Worm (Caenorhabditis elegans) whole organism, late embryonic: ENCODE measurements around the gene str-94.

Source experiments
- F13H6.1 ChIP-seq: sonication (generic microtip); optimal IDR thresholded peaks from 2 replicates; lab custom pipeline; 2016; ENCODE audit warnings: missing genetic modification characterization, missing compliant biosample characterization
- T23F11.4 ChIP-seq: fragments of 200-800 bp; sonication (Bioruptor generic); optimal IDR thresholded peaks from 2 replicates; lab custom pipeline; 2018; ENCODE audit warnings: mild to moderate bottlenecking, missing genetic modification characterization, missing compliant biosample characterization
- Y22D7AL.16 ChIP-seq: sonication (generic microtip); optimal IDR thresholded peaks from 2 replicates; lab custom pipeline; 2016; ENCODE audit warnings: missing genetic modification characterization, missing compliant biosample characterization
- ahr-1 ChIP-seq: sonication (generic microtip); optimal IDR thresholded peaks from 2 replicates; lab custom pipeline; 2016; ENCODE audit warnings: missing genetic modification characterization, missing compliant biosample characterization
- ceh-14 ChIP-seq: sonication (generic microtip); optimal IDR thresholded peaks from 2 replicates; lab custom pipeline; 2016; ENCODE audit warnings: missing genotype, missing genetic modification characterization, missing compliant biosample characterization
- ceh-18 ChIP-seq: sonication (generic microtip); optimal IDR thresholded peaks from 2 replicates; lab custom pipeline; 2016; ENCODE audit warnings: missing genetic modification characterization, missing compliant biosample characterization
- ceh-19 ChIP-seq: fragments of 200-800 bp; sonication (Bioruptor generic); optimal IDR thresholded peaks from 2 replicates; lab custom pipeline; 2018; ENCODE audit warnings: mild to moderate bottlenecking, missing genetic modification characterization, missing compliant biosample characterization
- ceh-45 ChIP-seq: fragments of 200-800 bp; sonication (Bioruptor generic); IDR thresholded peaks from 2 replicates; pipeline ENCODE4 v1.3.6; 2022; ENCODE audit warnings: missing genetic modification reagents, missing genetic modification characterization, missing compliant biosample characterization
- ceh-6 ChIP-seq: fragments of 200-800 bp; sonication (Bioruptor generic); optimal IDR thresholded peaks from 2 replicates; lab custom pipeline; 2018; ENCODE audit warnings: mild to moderate bottlenecking, missing genetic modification characterization, missing compliant biosample characterization
- ceh-9 ChIP-seq: sonication (generic microtip); optimal IDR thresholded peaks from 2 replicates; lab custom pipeline; 2016; ENCODE audit warnings: mild to moderate bottlenecking, missing genetic modification characterization, inconsistent platforms, missing compliant biosample characterization
- che-1 ChIP-seq: sonication (generic microtip); optimal IDR thresholded peaks from 2 replicates; lab custom pipeline; 2016; ENCODE audit warnings: mild to moderate bottlenecking, missing genetic modification characterization, missing compliant biosample characterization
- dmd-4 ChIP-seq: sonication (generic microtip); optimal IDR thresholded peaks from 2 replicates; lab custom pipeline; 2016; ENCODE audit warnings: borderline replicate concordance, missing genetic modification characterization, missing compliant biosample characterization
- elt-4 ChIP-seq: sonication (generic microtip); optimal IDR thresholded peaks from 2 replicates; lab custom pipeline; 2016; ENCODE audit warnings: missing genetic modification characterization, missing compliant biosample characterization
- ets-4 ChIP-seq: sonication (generic microtip); optimal IDR thresholded peaks from 2 replicates; lab custom pipeline; 2016; ENCODE audit warnings: missing genetic modification characterization, missing compliant biosample characterization
- eyg-1 ChIP-seq: sonication (generic microtip); optimal IDR thresholded peaks from 2 replicates; lab custom pipeline; 2016; ENCODE audit warnings: missing genotype, missing genetic modification characterization, missing compliant biosample characterization
- fax-1 ChIP-seq: sonication (generic microtip); optimal IDR thresholded peaks from 2 replicates; lab custom pipeline; 2016; ENCODE audit warnings: missing genotype, missing genetic modification characterization, missing compliant biosample characterization
- hlh-30 ChIP-seq: sonication (generic microtip); optimal IDR thresholded peaks from 2 replicates; lab custom pipeline; 2017; ENCODE audit warnings: antibody characterized with exemption, missing genetic modification characterization, missing compliant biosample characterization; ENCODE audit not compliant: insufficient read depth
- hlh-6 ChIP-seq: sonication (generic microtip); optimal IDR thresholded peaks from 2 replicates; lab custom pipeline; 2016; ENCODE audit warnings: missing genotype, missing genetic modification characterization, missing compliant biosample characterization
- lin-11 ChIP-seq: fragments of 200-800 bp; sonication (Bioruptor generic); optimal IDR thresholded peaks from 2 replicates; lab custom pipeline; 2018; ENCODE audit warnings: mild to moderate bottlenecking, missing genetic modification characterization, missing compliant biosample characterization
- madf-2 ChIP-seq: sonication (generic microtip); optimal IDR thresholded peaks from 2 replicates; lab custom pipeline; 2017; ENCODE audit warnings: missing genetic modification characterization, missing compliant biosample characterization
- mec-3 ChIP-seq: sonication (generic microtip); optimal IDR thresholded peaks from 2 replicates; lab custom pipeline; 2016; ENCODE audit warnings: borderline replicate concordance, missing genetic modification characterization, missing compliant biosample characterization
- nhr-11 ChIP-seq: fragments of 150-350 bp; optimal IDR thresholded peaks from 2 replicates; lab custom pipeline; 2014; ENCODE audit warnings: missing biosample characterization, missing genetic modification characterization
- nhr-232 ChIP-seq: sonication (generic microtip); optimal IDR thresholded peaks from 2 replicates; lab custom pipeline; 2016; ENCODE audit warnings: missing genetic modification characterization, missing compliant biosample characterization
- npax-4 ChIP-seq: sonication (generic microtip); optimal IDR thresholded peaks from 2 replicates; lab custom pipeline; 2016; ENCODE audit warnings: missing genetic modification characterization, missing compliant biosample characterization
- odd-2 ChIP-seq: sonication (generic microtip); optimal IDR thresholded peaks from 2 replicates; lab custom pipeline; 2017; ENCODE audit warnings: antibody characterized with exemption, mild to moderate bottlenecking, missing genetic modification characterization, missing compliant biosample characterization
- pha-2 ChIP-seq: sonication (generic microtip); optimal IDR thresholded peaks from 2 replicates; lab custom pipeline; 2017; ENCODE audit warnings: mild to moderate bottlenecking, missing genetic modification characterization, missing compliant biosample characterization
- pha-4 ChIP-seq: fragments of 150-350 bp; optimal IDR thresholded peaks from 2 replicates; lab custom pipeline; 2018; ENCODE audit warnings: missing biosample characterization, missing genetic modification reagents, missing genetic modification characterization
- pros-1 ChIP-seq: fragments of 150-350 bp; optimal IDR thresholded peaks from 2 replicates; lab custom pipeline; 2014; ENCODE audit warnings: missing biosample characterization, missing genetic modification reagents, missing genetic modification characterization
- rnt-1 ChIP-seq: sonication (generic microtip); optimal IDR thresholded peaks from 2 replicates; lab custom pipeline; 2016; ENCODE audit warnings: missing genetic modification characterization, missing compliant biosample characterization
- sdc-2 ChIP-seq: sonication (generic microtip); optimal IDR thresholded peaks from 2 replicates; lab custom pipeline; 2016; ENCODE audit warnings: missing genotype, missing genetic modification characterization, missing compliant biosample characterization
- sox-4 ChIP-seq: sonication (generic microtip); optimal IDR thresholded peaks from 2 replicates; lab custom pipeline; 2017; ENCODE audit warnings: mild to moderate bottlenecking, missing genetic modification characterization, inconsistent platforms, missing compliant biosample characterization
- tbx-2 ChIP-seq: sonication (generic microtip); optimal IDR thresholded peaks from 2 replicates; lab custom pipeline; 2016; ENCODE audit warnings: missing genetic modification characterization, missing compliant biosample characterization
- tbx-7 ChIP-seq: sonication (generic microtip); optimal IDR thresholded peaks from 2 replicates; lab custom pipeline; 2016; ENCODE audit warnings: missing genotype, missing genetic modification characterization, missing compliant biosample characterization
- ttx-3 ChIP-seq: sonication (generic microtip); optimal IDR thresholded peaks from 2 replicates; lab custom pipeline; 2016; ENCODE audit warnings: missing genetic modification reagents, missing genetic modification characterization, missing compliant biosample characterization
- unc-42 ChIP-seq: sonication (generic microtip); optimal IDR thresholded peaks from 2 replicates; lab custom pipeline; 2016; ENCODE audit warnings: missing genotype, missing genetic modification characterization, missing compliant biosample characterization
- unc-86 ChIP-seq: sonication (generic microtip); optimal IDR thresholded peaks from 2 replicates; lab custom pipeline; 2016; ENCODE audit warnings: missing genetic modification characterization, missing compliant biosample characterization
- zip-5 ChIP-seq: sonication (generic microtip); optimal IDR thresholded peaks from 2 replicates; lab custom pipeline; 2016; ENCODE audit warnings: missing genetic modification characterization, missing compliant biosample characterization
- ztf-16 ChIP-seq: sonication (generic microtip); optimal IDR thresholded peaks from 2 replicates; lab custom pipeline; 2017; ENCODE audit warnings: missing genetic modification characterization, missing compliant biosample characterization

str-94 gene

DNA sequence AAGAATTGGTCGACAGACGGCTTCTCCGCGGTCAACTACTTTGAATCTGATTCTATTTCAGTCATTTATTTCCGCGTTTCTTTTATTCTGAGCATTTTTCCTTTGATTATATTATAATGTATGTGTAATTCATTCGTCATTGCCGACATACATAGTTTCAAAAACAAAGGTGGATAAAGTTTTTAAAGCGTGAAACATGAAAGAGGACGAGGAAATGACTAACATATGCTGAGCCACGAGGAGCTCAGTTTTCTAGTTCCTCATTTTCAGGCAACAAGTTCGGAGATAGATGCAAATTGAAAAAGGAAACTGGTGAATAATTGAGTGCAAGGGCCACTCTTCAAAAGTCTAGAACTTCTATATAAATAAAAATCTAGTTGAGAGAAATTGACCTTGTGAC, 19.1 kb upstream of the str-94 start:
- TF ChIP-seq T23F11.4 (GFP tag; lab: Kevin White, UChicago), result no peak
- TF ChIP-seq pros-1 (tag; lab: Kevin White, UChicago), result no peak
- no peak for TF ChIP-seq ttx-3 (tag; lab: Kevin White, UChicago)
- no peak for TF ChIP-seq elt-4 (tag; lab: Kevin White, UChicago)
- TF ChIP-seq hlh-30, result no peak
- no peak for TF ChIP-seq ceh-6 (GFP tag; lab: Kevin White, UChicago)
- no peak for TF ChIP-seq ceh-45 (GFP tag; lab: Robert Waterston, UW)
- no peak for TF ChIP-seq odd-2
- TF ChIP-seq dmd-4 (tag; lab: Kevin White, UChicago), result no peak
- no peak for TF ChIP-seq mec-3 (tag; lab: Kevin White, UChicago)
- no peak for TF ChIP-seq ztf-16
- no peak for TF ChIP-seq madf-2 (tag; lab: Kevin White, UChicago)
- TF ChIP-seq npax-4 (tag; lab: Kevin White, UChicago), result no peak

DNA sequence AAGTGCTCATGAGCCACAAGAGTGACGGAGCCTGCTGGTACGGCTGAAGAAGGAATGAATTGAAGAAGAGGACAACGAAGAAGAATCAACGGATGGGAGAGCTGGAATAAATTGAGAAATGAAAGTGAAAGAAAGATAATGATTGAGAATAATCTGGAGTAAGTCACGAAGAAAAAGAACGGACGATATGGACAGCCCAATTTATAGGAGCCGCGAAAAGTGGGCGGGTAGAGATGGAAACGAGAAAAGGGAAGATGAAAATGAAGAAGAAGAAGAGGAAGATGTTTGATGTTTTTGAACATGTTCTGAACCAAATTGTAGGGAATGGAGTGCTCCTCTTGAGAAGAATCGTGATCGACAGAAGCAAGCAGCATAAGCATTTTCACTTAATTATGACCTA, 17.3 kb upstream of the str-94 start, which contains the start of gene slc-17.7:
TSS of gene slc-17.7 (minus strand) at position 101 of the 400 bp plus-strand sequence.
- TF ChIP-seq ceh-18 (tag; lab: Kevin White, UChicago) (no peak), npax-4 (tag; lab: Kevin White, UChicago) (no peak), ceh-14 (tag; lab: Kevin White, UChicago) (no peak), ahr-1 (tag; lab: Kevin White, UChicago) (no peak), tbx-7 (tag; lab: Kevin White, UChicago) (no peak), unc-42 (tag; lab: Kevin White, UChicago) (no peak), sdc-2 (tag; lab: Kevin White, UChicago) (no peak), tbx-2 (no peak), eyg-1 (tag; lab: Kevin White, UChicago) (no peak), hlh-30 (no peak), nhr-232 (tag; lab: Kevin White, UChicago) (no peak), fax-1 (tag; lab: Kevin White, UChicago) (no peak), ceh-19 (GFP tag; lab: Kevin White, UChicago) (no peak), nhr-11 (tag; lab: Kevin White, UChicago) (no peak), elt-4 (tag; lab: Kevin White, UChicago) (no peak), rnt-1 (tag; lab: Kevin White, UChicago) (no peak), lin-11 (tag; lab: Kevin White, UChicago) (no peak)

DNA sequence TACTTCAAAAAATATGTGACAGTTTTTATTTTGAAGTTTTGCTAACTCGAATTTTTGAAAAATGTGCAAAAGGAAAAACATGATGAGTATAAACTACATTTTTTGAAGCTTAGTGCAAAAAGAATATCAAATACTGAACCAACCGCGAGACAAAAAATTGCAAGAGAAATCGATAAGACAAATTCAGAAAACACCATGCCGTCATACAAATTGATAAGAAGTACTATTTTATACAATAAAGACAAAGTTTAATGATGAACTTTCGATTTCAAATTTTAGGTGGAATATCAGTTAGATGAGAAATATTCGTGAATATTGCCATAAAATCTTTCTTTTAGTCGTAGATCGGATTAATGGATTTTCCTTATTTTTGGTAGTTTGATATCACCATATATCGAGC, 13.6 kb upstream of the str-94 start:
- TF ChIP-seq sdc-2 (tag; lab: Kevin White, UChicago), result no peak
- no peak for TF ChIP-seq F13H6.1
- TF ChIP-seq zip-5, result no peak
- TF ChIP-seq pros-1 (tag; lab: Kevin White, UChicago), result no peak
- no peak for TF ChIP-seq rnt-1 (tag; lab: Kevin White, UChicago)
- TF ChIP-seq unc-86 (tag; lab: Kevin White, UChicago), result no peak
- TF ChIP-seq lin-11 (tag; lab: Kevin White, UChicago), result no peak
- no peak for TF ChIP-seq ceh-9 (tag; lab: Kevin White, UChicago)
- no peak for TF ChIP-seq nhr-11 (tag; lab: Kevin White, UChicago)
- TF ChIP-seq ets-4, result no peak
- TF ChIP-seq, all 69 proteins: peak for 0

DNA sequence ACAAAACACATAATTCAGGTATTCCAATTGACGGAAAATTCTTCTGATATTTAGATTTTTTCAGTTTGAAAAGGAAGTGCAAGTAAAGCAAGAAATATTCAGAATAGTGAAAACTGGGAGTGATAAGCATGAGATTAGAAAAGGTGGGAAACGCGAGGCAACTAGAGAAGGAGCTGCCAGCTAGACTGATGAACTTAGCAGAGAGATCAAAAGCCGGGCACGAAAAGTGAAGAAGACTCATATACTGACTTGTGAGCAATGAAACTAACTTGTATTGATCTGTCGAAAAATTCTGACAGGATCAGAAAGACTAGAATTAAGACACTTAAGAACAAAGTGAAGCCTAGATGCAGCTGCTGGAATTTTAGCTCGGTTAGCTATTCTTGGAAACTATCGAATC, 12.4 kb upstream of the str-94 start, which contains the start of gene nhr-36:
TSS of gene nhr-36 (minus strand) at position 101 of the 400 bp plus-strand sequence.
- TF ChIP-seq tbx-7 (tag; lab: Kevin White, UChicago) (no peak), pha-2 (tag; lab: Kevin White, UChicago) (no peak), ceh-9 (tag; lab: Kevin White, UChicago) (no peak), pha-4 (tag; lab: Kevin White, UChicago) (no peak), hlh-6 (tag; lab: Kevin White, UChicago) (no peak), sox-4 (tag; lab: Kevin White, UChicago) (no peak), sdc-2 (tag; lab: Kevin White, UChicago) (no peak), Y22D7AL.16 (tag; lab: Kevin White, UChicago) (no peak), che-1 (no peak), dmd-4 (tag; lab: Kevin White, UChicago) (no peak)
